Fruit fly (Drosophila melanogaster): Measurements from ENCODE around the gene Coq4.

Coq4 gene

DNA sequence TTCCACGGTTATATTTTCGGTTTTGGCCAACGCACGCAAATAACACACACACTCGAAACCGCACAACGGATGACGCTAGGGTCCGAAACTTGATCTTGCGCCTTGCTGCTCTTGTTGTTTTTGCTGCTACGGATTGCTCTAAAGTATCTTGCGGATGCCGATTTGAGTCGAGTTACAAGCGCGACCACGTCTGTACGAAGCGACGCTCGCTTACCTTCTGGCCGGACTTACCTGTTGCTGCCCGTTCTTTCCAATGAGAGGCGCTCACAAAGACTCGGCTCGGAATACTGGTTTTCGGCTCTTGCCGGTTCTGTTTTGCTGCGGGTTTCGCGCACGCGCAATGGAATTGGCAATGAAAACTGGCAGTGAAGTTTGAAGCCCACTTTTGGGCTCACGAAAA is 54.1 kb downstream of the Coq4 start, which contains the start of gene Cad74A (continued):
- TF ChIP-seq CG13296 (GFP tag; optimal IDR thresholded peaks at IDR 0.05): no peak
- TF ChIP-seq Mad (GFP tag; optimal IDR thresholded peaks at IDR 0.05): no peak
- no peak for TF ChIP-seq CG30403 (GFP tag; optimal IDR thresholded peaks at IDR 0.05)
- TF ChIP-seq sim (GFP tag; IDR thresholded peaks at IDR 0.05): 0 out of 2 replicates have a peak, but pooled peaks have one; percentile 52
- peak; percentile 39; the same call in 1 of the 2 replicates for TF ChIP-seq CG42726 (GFP tag; IDR thresholded peaks at IDR 0.05; ENCODE audit: partially characterized antibody)
- peak; percentile 79 for TF ChIP-seq Jarid2 (GFP tag; optimal IDR thresholded peaks at IDR 0.05)
- no peak for TF ChIP-seq croc (GFP tag; conservative IDR thresholded peaks at IDR 0.05)
- TF ChIP-seq inv (GFP tag; IDR thresholded peaks at IDR 0.05; ENCODE audit: partially characterized antibody): no peak
- TF ChIP-seq CG17612 (GFP tag; IDR thresholded peaks at IDR 0.05): no peak
- TF ChIP-seq CG11456 (GFP tag; IDR thresholded peaks at IDR 0.05): no peak
- no peak for TF ChIP-seq CG11723 (GFP tag; optimal IDR thresholded peaks at IDR 0.05)
- TF ChIP-seq Hsf (GFP tag; optimal IDR thresholded peaks at IDR 0.05): no peak
- TF ChIP-seq E2f1 (GFP tag; IDR thresholded peaks at IDR 0.05): no peak
- TF ChIP-seq sug (tag; optimal IDR thresholded peaks at IDR 0.05): no peak
- TF ChIP-seq ato (GFP tag; IDR thresholded peaks at IDR 0.05; ENCODE audit: partially characterized antibody): peak; percentile 49; the same call in 1 of the 2 replicates
- TF ChIP-seq CG34224 (GFP tag; IDR thresholded peaks at IDR 0.05; ENCODE audit: partially characterized antibody): peak; percentile 30; the same call in 2 of the 3 replicates
- TF ChIP-seq kay (GFP tag; optimal IDR thresholded peaks at IDR 0.05): no peak
- TF ChIP-seq Atf-2 (GFP tag; optimal IDR thresholded peaks at IDR 0.05): no peak
- no peak for TF ChIP-seq HLH4C (GFP tag; IDR thresholded peaks at IDR 0.05; ENCODE audit: partially characterized antibody)
- TF ChIP-seq CG43689 (GFP tag; IDR thresholded peaks at IDR 0.05): no peak
- TF ChIP-seq CG14014 (GFP tag; IDR thresholded peaks at IDR 0.05): no peak
- no peak for TF ChIP-seq Hr78 (GFP tag; optimal IDR thresholded peaks at IDR 0.05)
- no peak for TF ChIP-seq bab2 (GFP tag; optimal IDR thresholded peaks at IDR 0.05)
- TF ChIP-seq Pdp1 (GFP tag; optimal IDR thresholded peaks at IDR 0.05): no peak
- no peak for TF ChIP-seq CG34376 (GFP tag; optimal IDR thresholded peaks at IDR 0.05)
- no peak for TF ChIP-seq sqz (GFP tag; optimal IDR thresholded peaks at IDR 0.05)
- TF ChIP-seq NC2β (GFP tag; optimal IDR thresholded peaks at IDR 0.05): no peak
- TF ChIP-seq CG13287 (GFP tag; IDR thresholded peaks at IDR 0.05; ENCODE audit: partially characterized antibody): peak; percentile 57
- no peak for TF ChIP-seq Nf-YC (tag; optimal IDR thresholded peaks at IDR 0.05)
- TF ChIP-seq dpn (GFP tag; optimal IDR thresholded peaks at IDR 0.05): no peak
- 0 out of 2 replicates have a peak, but pooled peaks have one; percentile 2 for TF ChIP-seq aop (GFP tag; IDR thresholded peaks at IDR 0.05)
- TF ChIP-seq nmo (GFP tag; optimal IDR thresholded peaks at IDR 0.05): no peak
- peak in 1 of 2 experiments; percentile 81 for TF ChIP-seq insv (GFP tag; optimal IDR thresholded peaks at IDR 0.05)
- no peak for TF ChIP-seq CG13123 (GFP tag; optimal IDR thresholded peaks at IDR 0.05)
- TF ChIP-seq ewg (GFP tag; optimal IDR thresholded peaks at IDR 0.05): no peak
- no peak for TF ChIP-seq CG4328 (GFP tag; optimal IDR thresholded peaks at IDR 0.05)
- peak; percentile 81 for TF ChIP-seq CG15479 (GFP tag; optimal IDR thresholded peaks at IDR 0.05)
- peak; percentile 9 for TF ChIP-seq CG17829 (tag; optimal IDR thresholded peaks at IDR 0.05)
- TF ChIP-seq chn (GFP tag; optimal IDR thresholded peaks at IDR 0.05): no peak
- TF ChIP-seq Trl (optimal IDR thresholded peaks at IDR 0.05): peak; percentile 16 to 29
- peak; percentile 5 for TF ChIP-seq Trl (GFP tag; optimal IDR thresholded peaks at IDR 0.05)
- no peak for TF ChIP-seq CG16863 (GFP tag; optimal IDR thresholded peaks at IDR 0.05)
- TF ChIP-seq Gug (GFP tag; IDR thresholded peaks at IDR 0.05): no peak
- TF ChIP-seq bcd (GFP tag; optimal IDR thresholded peaks at IDR 0.05): no peak
- no peak for TF ChIP-seq pzg (GFP tag; optimal IDR thresholded peaks at IDR 0.05)
- no peak for TF ChIP-seq dmrt99B (tag; optimal IDR thresholded peaks at IDR 0.05)
- TF ChIP-seq bbx (GFP tag; IDR thresholded peaks at IDR 0.05; ENCODE audit: partially characterized antibody): peak; percentile 30; the same call in 1 of the 2 replicates
- TF ChIP-seq Adf1 (GFP tag; IDR thresholded peaks at IDR 0.05): peak; percentile 24; the same call in 1 of the 2 replicates
- TF ChIP-seq Atf6 (GFP tag; IDR thresholded peaks at IDR 0.05): no peak
